Fruit fly (Drosophila melanogaster) whole organism, adult: ENCODE data around the gene CG9168.

ENCODE experiments used
- CG11617 ChIP-seq: fragments of 200-800 bp; sonication (Bioruptor generic); optimal IDR thresholded peaks from 2 replicates; lab custom pipeline; 2017; ENCODE audit warnings: mild to moderate bottlenecking, missing biosample characterization, missing genetic modification reagents, missing genetic modification characterization
- Crg-1 ChIP-seq: fragments of 200-800 bp; sonication (Bioruptor generic); optimal IDR thresholded peaks from 2 replicates; lab custom pipeline; 2016; ENCODE audit warnings: missing biosample characterization, missing genetic modification characterization
- Mnt ChIP-seq: fragments of 200-800 bp; sonication (Bioruptor generic); optimal IDR thresholded peaks from 2 replicates; lab custom pipeline; 2016; ENCODE audit warnings: missing biosample characterization, mild to moderate bottlenecking, missing genetic modification characterization
- ovo ChIP-seq: fragments of 200-800 bp; sonication (Bioruptor generic); optimal IDR thresholded peaks from 2 replicates; lab custom pipeline; 2016; ENCODE audit warnings: missing biosample characterization, missing genetic modification characterization
- pad ChIP-seq: fragments of 200-800 bp; sonication (Bioruptor generic); optimal IDR thresholded peaks from 3 replicates; lab custom pipeline; 2017; ENCODE audit warnings: missing biosample characterization, missing genetic modification characterization, mild to moderate bottlenecking, moderate library complexity, missing genetic modification reagents

DNA sequence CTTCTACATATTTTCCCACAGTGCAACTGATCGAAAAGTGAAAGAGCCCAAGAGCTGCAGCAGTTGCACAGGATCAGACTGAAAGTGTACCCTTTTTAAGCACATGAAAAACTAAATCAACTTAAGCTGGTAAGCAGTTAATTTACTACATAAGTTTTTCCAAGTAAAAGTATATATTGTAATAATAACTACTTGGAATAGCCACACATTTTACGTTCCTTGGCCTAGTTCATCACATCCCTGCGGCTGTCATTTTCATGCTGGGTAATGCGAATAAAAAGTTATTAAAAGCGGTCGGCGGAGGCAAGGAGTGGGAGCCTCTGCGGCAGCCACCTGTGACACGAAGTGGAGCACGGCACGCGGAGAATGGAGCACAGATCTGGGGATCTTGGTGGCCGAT lies 40.1 kb downstream of the CG9168 start:
- TF ChIP-seq Crg-1 (GFP tag; lab: Kevin White, UChicago) (no peak), CG11617 (GFP tag; lab: Kevin White, UChicago) (no peak), ovo (GFP tag; lab: Kevin White, UChicago) (no peak), pad (no peak), Mnt (GFP tag; lab: Kevin White, UChicago) (no peak)
